Worm (Caenorhabditis elegans): ENCODE results near the gene ZK666.4.
"Not testable (repeated sequence)": the region's sequence is repeated elsewhere in the genome, so short reads cannot be mapped to it uniquely, and the experiment has no call there.

ZK666.4 gene

ce11 chrII:10476959-10477358, at the start of gene ZK666.4:
Gene ZK666.4 (plus strand): TSS chrII:10477259.
- no peak for TF ChIP-seq elt-4 (tag; optimal IDR thresholded peaks at IDR 0.05)
- TF ChIP-seq fax-1 (tag; optimal IDR thresholded peaks at IDR 0.05), result no peak
- no peak for TF ChIP-seq unc-86 (tag; optimal IDR thresholded peaks at IDR 0.05)
- no peak for TF ChIP-seq unc-55 (GFP tag; optimal IDR thresholded peaks at IDR 0.05)
- TF ChIP-seq fkh-6 (tag; optimal IDR thresholded peaks at IDR 0.05), result no peak
- no peak for TF ChIP-seq ceh-31 (tag; optimal IDR thresholded peaks at IDR 0.05)
- no peak for TF ChIP-seq tbx-7 (tag; optimal IDR thresholded peaks at IDR 0.05)
- TF ChIP-seq npax-4 (tag; optimal IDR thresholded peaks at IDR 0.05), result no peak
- no peak for TF ChIP-seq zip-5 (tag; optimal IDR thresholded peaks at IDR 0.05)
- TF ChIP-seq dve-1 (tag; optimal IDR thresholded peaks at IDR 0.05), result no peak
- no peak for TF ChIP-seq hlh-6 (tag; optimal IDR thresholded peaks at IDR 0.05)
- no peak for TF ChIP-seq hlh-8 (tag; optimal IDR thresholded peaks at IDR 0.05)
- no peak for TF ChIP-seq eyg-1 (tag; optimal IDR thresholded peaks at IDR 0.05)
- no peak for TF ChIP-seq C38D4.7 (GFP tag; optimal IDR thresholded peaks at IDR 0.05)
- no peak for TF ChIP-seq ceh-9 (tag; optimal IDR thresholded peaks at IDR 0.05)
- TF ChIP-seq gmeb-2 (tag; optimal IDR thresholded peaks at IDR 0.05), result no peak
- no peak for TF ChIP-seq ceh-34 (tag; optimal IDR thresholded peaks at IDR 0.05)
- no peak for TF ChIP-seq sox-4 (tag; optimal IDR thresholded peaks at IDR 0.05)
- no peak for TF ChIP-seq ceh-14 (tag; optimal IDR thresholded peaks at IDR 0.05)
- no peak for TF ChIP-seq elt-2 (tag; optimal IDR thresholded peaks at IDR 0.05)

ce11 chrII:10435836-10436235, 41.2 kb upstream of the ZK666.4 start, which contains the start of gene cut-4:
Gene cut-4 (plus strand): TSS chrII:10436136.
- TF ChIP-seq K09A11.1 (tag; optimal IDR thresholded peaks at IDR 0.05; ENCODE audit: insufficient read depth) (no peak), ceh-45 (GFP tag; IDR thresholded peaks at IDR 0.05) (no peak), unc-42 (tag; optimal IDR thresholded peaks at IDR 0.05) (no peak), dve-1 (tag; optimal IDR thresholded peaks at IDR 0.05) (no peak), elt-4 (tag; optimal IDR thresholded peaks at IDR 0.05) (no peak), sox-4 (tag; optimal IDR thresholded peaks at IDR 0.05) (no peak), che-1 (tag; optimal IDR thresholded peaks at IDR 0.05) (no peak), nhr-232 (tag; optimal IDR thresholded peaks at IDR 0.05) (no peak), ref-2 (tag; optimal IDR thresholded peaks at IDR 0.05) (no peak), ceh-14 (tag; optimal IDR thresholded peaks at IDR 0.05) (no peak), C38D4.7 (GFP tag; optimal IDR thresholded peaks at IDR 0.05) (no peak), pha-2 (tag; optimal IDR thresholded peaks at IDR 0.05) (no peak), hlh-30 (tag; optimal IDR thresholded peaks at IDR 0.05; ENCODE audit: insufficient read depth) (no peak), fkh-6 (tag; optimal IDR thresholded peaks at IDR 0.05) (no peak), fkh-10 (GFP tag; optimal IDR thresholded peaks at IDR 0.05) (no peak), T23F11.4 (GFP tag; optimal IDR thresholded peaks at IDR 0.05) (no peak), ztf-16 (tag; optimal IDR thresholded peaks at IDR 0.05) (no peak), pros-1 (tag; optimal IDR thresholded peaks at IDR 0.05) (no peak), ceh-9 (tag; optimal IDR thresholded peaks at IDR 0.05) (no peak)

- TF ChIP-seq eyg-1 (tag; optimal IDR thresholded peaks at IDR 0.05) (no peak), ceh-30 (tag; optimal IDR thresholded peaks at IDR 0.05) (no peak), unc-86 (tag; optimal IDR thresholded peaks at IDR 0.05) (no peak)
Measured at ce11 chrII:10437840-10438239, 39.2 kb upstream of the ZK666.4 start.

ce11 chrII:10439976-10440375, 37.1 kb upstream of the ZK666.4 start, which contains the start of gene E04D5.4:
Gene E04D5.4 (plus strand): TSS chrII:10440276.
- no peak for TF ChIP-seq ref-2 (tag; optimal IDR thresholded peaks at IDR 0.05)

ce11 chrII:10442846-10443245, 34.2 kb upstream of the ZK666.4 start, which contains the start of gene ZK673.1:
Gene ZK673.1 (plus strand): TSS chrII:10443146.
- TF ChIP-seq ceh-34, nfya-1, ceh-31 (tag; optimal IDR thresholded peaks at IDR 0.05): not testable (repeated sequence)
